Fruit fly (Drosophila melanogaster): ENCODE data around the gene CG18809.

CG18809 gene

dm6 chrX:19697255-19697877, 46.8 kb downstream of the CG18809 start:
- TF ChIP-seq CG6163 (GFP tag; IDR thresholded peaks at IDR 0.05) (0 out of 3 replicates have a peak, but pooled peaks have one; percentile 24), Sox14 (GFP tag; optimal IDR thresholded peaks at IDR 0.05) (peak; percentile 48), CG11762 (GFP tag; optimal IDR thresholded peaks at IDR 0.05; ENCODE audit: insufficient read depth) (no peak), Hr4 (GFP tag; optimal IDR thresholded peaks at IDR 0.05) (no peak), CG1621 (tag; optimal IDR thresholded peaks at IDR 0.05) (peak; percentile 63), Hr39 (GFP tag; optimal IDR thresholded peaks at IDR 0.05) (no peak), Smox (GFP tag; optimal IDR thresholded peaks at IDR 0.05) (no peak), ss (GFP tag; optimal IDR thresholded peaks at IDR 0.05) (peak; percentile 30 to 55), topi (GFP tag; optimal IDR thresholded peaks at IDR 0.05) (peak; percentile 31), esn (GFP tag; optimal IDR thresholded peaks at IDR 0.05) (peak; percentile 21), vri (GFP tag; optimal IDR thresholded peaks at IDR 0.05) (no peak), CG6854 (GFP tag; optimal IDR thresholded peaks at IDR 0.05) (peak; percentile 10), Eip78C (GFP tag) (peak; percentile 60)

dm6 chrX:19696845-19697244, 47.3 kb downstream of the CG18809 start, which contains the start of gene Cdc42:
Gene Cdc42, plus strand, starts transcription at chrX:19697091.
- peak; percentile 35 for TF ChIP-seq CG1621 (tag; optimal IDR thresholded peaks at IDR 0.05)
- TF ChIP-seq CG6163 (GFP tag; IDR thresholded peaks at IDR 0.05), result 0 out of 3 replicates have a peak, but pooled peaks have one; percentile 32
- no peak for TF ChIP-seq CG6276 (GFP tag; optimal IDR thresholded peaks at IDR 0.05)

dm6 chrX:19694792-19695558, 49.2 kb downstream of the CG18809 start, which contains the start of gene CG14229:
Gene CG14229, minus strand, starts transcription at chrX:19695250.
- TF ChIP-seq esn (GFP tag; optimal IDR thresholded peaks at IDR 0.05), result peak; percentile 28
- TF ChIP-seq cyc (GFP tag; optimal IDR thresholded peaks at IDR 0.05), result peak; percentile 32
- TF ChIP-seq net (GFP tag; optimal IDR thresholded peaks at IDR 0.05), result no peak
- peak; percentile 27 for TF ChIP-seq CG8632 (GFP tag; optimal IDR thresholded peaks at IDR 0.05)
- TF ChIP-seq CG11762 (GFP tag; optimal IDR thresholded peaks at IDR 0.05; ENCODE audit: insufficient read depth), result no peak
- no peak for TF ChIP-seq Ets96B (tag; optimal IDR thresholded peaks at IDR 0.05)
- peak; percentile 37 for TF ChIP-seq acj6 (GFP tag; optimal IDR thresholded peaks at IDR 0.05)
- peak; percentile 44 for TF ChIP-seq Smox (GFP tag; optimal IDR thresholded peaks at IDR 0.05)
- TF ChIP-seq CG1621 (tag; optimal IDR thresholded peaks at IDR 0.05), result no peak
- TF ChIP-seq CG31627 (GFP tag; optimal IDR thresholded peaks at IDR 0.05), result peak; percentile 45
- peak; percentile 38 for TF ChIP-seq Gug (GFP tag; IDR thresholded peaks at IDR 0.05)
- TF ChIP-seq achi (GFP tag; optimal IDR thresholded peaks at IDR 0.05), result peak; percentile 24
- TF ChIP-seq CG6808 (GFP tag; optimal IDR thresholded peaks at IDR 0.05), result no peak
- no peak for TF ChIP-seq spab (GFP tag; optimal IDR thresholded peaks at IDR 0.05)
- TF ChIP-seq Sox15 (GFP tag; optimal IDR thresholded peaks at IDR 0.05), result peak; percentile 19
- no peak for TF ChIP-seq fkh (GFP tag; optimal IDR thresholded peaks at IDR 0.05)
- peak; percentile 66 for TF ChIP-seq CG6163 (GFP tag; IDR thresholded peaks at IDR 0.05)
- TF ChIP-seq CG7368 (GFP tag; optimal IDR thresholded peaks at IDR 0.05), result no peak
- TF ChIP-seq topi (GFP tag; optimal IDR thresholded peaks at IDR 0.05), result peak; percentile 47
- no peak for TF ChIP-seq Hr38 (GFP tag; optimal IDR thresholded peaks at IDR 0.05)
- peak; percentile 22 for TF ChIP-seq Sox14 (GFP tag; optimal IDR thresholded peaks at IDR 0.05)
- TF ChIP-seq CG32006 (GFP tag; optimal IDR thresholded peaks at IDR 0.05), result peak; percentile 43
- no peak for TF ChIP-seq Eip93F (GFP tag; optimal IDR thresholded peaks at IDR 0.05)
- TF ChIP-seq dsx (GFP tag; optimal IDR thresholded peaks at IDR 0.05; ENCODE audit: poor library complexity, severe bottlenecking), result no peak
- peak; percentile 76 for TF ChIP-seq Eip78C (GFP tag)
- peak; percentile 49 for TF ChIP-seq CG34406 (GFP tag; optimal IDR thresholded peaks at IDR 0.05)
- no peak for TF ChIP-seq ss (GFP tag; optimal IDR thresholded peaks at IDR 0.05)
- peak; percentile 56 for TF ChIP-seq pdm3 (GFP tag; optimal IDR thresholded peaks at IDR 0.05)
- TF ChIP-seq CG8119 (GFP tag; IDR thresholded peaks at IDR 0.05), result peak; percentile 35; the same call in 1 of the 3 replicates
- peak; percentile 5 for TF ChIP-seq CG10669 (GFP tag; optimal IDR thresholded peaks at IDR 0.05)
- TF ChIP-seq CG3032 (tag; optimal IDR thresholded peaks at IDR 0.05), result no peak
- TF ChIP-seq OdsH (GFP tag; optimal IDR thresholded peaks at IDR 0.05), result peak; percentile 44
- peak; percentile 34 for TF ChIP-seq Hr39 (GFP tag; optimal IDR thresholded peaks at IDR 0.05)
- TF ChIP-seq CG6792 (GFP tag; optimal IDR thresholded peaks at IDR 0.05), result peak; percentile 34
- TF ChIP-seq CG10631 (GFP tag; optimal IDR thresholded peaks at IDR 0.05), result peak; percentile 14
- TF ChIP-seq CG3919 (GFP tag; optimal IDR thresholded peaks at IDR 0.05), result no peak
- TF ChIP-seq Hr4 (GFP tag; optimal IDR thresholded peaks at IDR 0.05), result peak; percentile 39
- TF ChIP-seq eg (GFP tag; IDR thresholded peaks at IDR 0.05), result peak; percentile 57; the same call in 2 of the 3 replicates
- TF ChIP-seq lz (GFP tag; optimal IDR thresholded peaks at IDR 0.05), result peak; percentile 39
- no peak for TF ChIP-seq dac (GFP tag; optimal IDR thresholded peaks at IDR 0.05)

Measured in whole organism, prepupa.